Fruit fly (Drosophila melanogaster) whole organism, embryonic: ENCODE measurements around the gene Atx-1.

ENCODE experiments used
- C15 ChIP-seq: fragments of 200-800 bp; sonication (Bioruptor generic); IDR thresholded peaks from 3 replicates; pipeline ENCODE4 v1.3.6; 2022; ENCODE audit warnings: missing biosample characterization, missing genetic modification characterization
- CG10147 ChIP-seq: fragments of 200-800 bp; sonication (Bioruptor generic); optimal IDR thresholded peaks from 2 replicates; lab custom pipeline; 2019; ENCODE audit warnings: missing biosample characterization, mild to moderate bottlenecking, missing genetic modification characterization, moderate library complexity
- CG10267 ChIP-seq: fragments of 200-800 bp; sonication (Bioruptor generic); optimal IDR thresholded peaks from 2 replicates; lab custom pipeline; 2018; ENCODE audit warnings: missing biosample characterization, mild to moderate bottlenecking, missing genetic modification characterization, moderate library complexity
- CG10274 ChIP-seq: fragments of 200-800 bp; sonication (Bioruptor generic); optimal IDR thresholded peaks from 3 replicates; lab custom pipeline; 2017; ENCODE audit warnings: missing biosample characterization, mild to moderate bottlenecking, missing genetic modification characterization
- CG10431 ChIP-seq: fragments of 200-800 bp; sonication (Bioruptor generic); optimal IDR thresholded peaks from 3 replicates; lab custom pipeline; 2018; ENCODE audit warnings: missing biosample characterization, mild to moderate bottlenecking, missing genetic modification characterization
- CG10462 ChIP-seq: fragments of 200-800 bp; sonication (Bioruptor generic); optimal IDR thresholded peaks from 2 replicates; lab custom pipeline; 2016; ENCODE audit warnings: missing biosample characterization, missing genetic modification characterization
- CG11093 ChIP-seq: fragments of 200-800 bp; sonication (Bioruptor generic); IDR thresholded peaks from 3 replicates; pipeline ENCODE4 v1.3.6; 2022; ENCODE audit warnings: missing biosample characterization, missing genetic modification characterization
- CG12071 ChIP-seq: fragments of 200-800 bp; sonication (Bioruptor generic); optimal IDR thresholded peaks from 3 replicates; lab custom pipeline; 2018; ENCODE audit warnings: missing biosample characterization, mild to moderate bottlenecking, missing genetic modification characterization
- CG12219 ChIP-seq: fragments of 200-800 bp; sonication (Bioruptor generic); optimal IDR thresholded peaks from 3 replicates; lab custom pipeline; 2018; ENCODE audit warnings: missing biosample characterization, mild to moderate bottlenecking, missing genetic modification characterization
- CG12942 ChIP-seq: fragments of 200-800 bp; sonication (Bioruptor generic); optimal IDR thresholded peaks from 3 replicates; lab custom pipeline; 2016; ENCODE audit warnings: missing biosample characterization, missing genetic modification characterization
- CG14014 ChIP-seq: fragments of 200-800 bp; sonication (Bioruptor generic); IDR thresholded peaks from 2 replicates; pipeline ENCODE4 v1.3.6; 2022; ENCODE audit warnings: missing biosample characterization, missing genetic modification characterization
- CG15011 ChIP-seq: fragments of 200-800 bp; sonication (Bioruptor generic); optimal IDR thresholded peaks from 3 replicates; lab custom pipeline; 2018; ENCODE audit warnings: missing biosample characterization, mild to moderate bottlenecking, missing genetic modification characterization
- CG17612 ChIP-seq: fragments of 200-800 bp; sonication (Bioruptor generic); IDR thresholded peaks from 2 replicates; pipeline ENCODE4 v1.3.6; 2022; ENCODE audit warnings: missing biosample characterization, missing genetic modification characterization
- CG1792 ChIP-seq: fragments of 200-800 bp; sonication (Bioruptor generic); optimal IDR thresholded peaks from 2 replicates; lab custom pipeline; 2016; ENCODE audit warnings: missing biosample characterization, missing genetic modification characterization
- CG18011 ChIP-seq: fragments of 200-800 bp; sonication (Bioruptor generic); optimal IDR thresholded peaks from 2 replicates; lab custom pipeline; 2017; ENCODE audit warnings: missing biosample characterization, missing genetic modification characterization, mild to moderate bottlenecking, moderate library complexity, missing genotype
- CG2116 ChIP-seq: fragments of 200-800 bp; sonication (Bioruptor generic); optimal IDR thresholded peaks from 3 replicates; lab custom pipeline; 2018; ENCODE audit warnings: missing biosample characterization, mild to moderate bottlenecking, missing genetic modification characterization
- CG31224 ChIP-seq: fragments of 200-800 bp; sonication (Bioruptor generic); IDR thresholded peaks from 2 replicates; pipeline ENCODE4 v1.3.6; 2022; ENCODE audit warnings: missing biosample characterization, missing genetic modification characterization
- CG32772 ChIP-seq: fragments of 200-800 bp; sonication (Bioruptor generic); IDR thresholded peaks from 2 replicates; pipeline ENCODE4 v1.3.6; 2022; ENCODE audit warnings: missing biosample characterization, missing genetic modification characterization
- CG3281 ChIP-seq: fragments of 200-800 bp; sonication (Bioruptor generic); optimal IDR thresholded peaks from 3 replicates; lab custom pipeline; 2017; ENCODE audit warnings: missing biosample characterization, mild to moderate bottlenecking, missing genetic modification characterization
- CG3407 ChIP-seq: fragments of 200-800 bp; sonication (Bioruptor generic); optimal IDR thresholded peaks from 2 replicates; lab custom pipeline; 2018; ENCODE audit warnings: missing biosample characterization, mild to moderate bottlenecking, missing genetic modification characterization
- CG4328 ChIP-seq: fragments of 200-800 bp; sonication (Bioruptor generic); optimal IDR thresholded peaks from 3 replicates; lab custom pipeline; 2017; ENCODE audit warnings: missing biosample characterization, missing genetic modification reagents, missing genetic modification characterization
- CG4424 ChIP-seq: fragments of 200-800 bp; sonication (Bioruptor generic); optimal IDR thresholded peaks from 3 replicates; lab custom pipeline; 2016; ENCODE audit warnings: missing biosample characterization, missing genetic modification characterization
- CG4617 ChIP-seq: fragments of 200-800 bp; sonication (Bioruptor generic); optimal IDR thresholded peaks from 3 replicates; lab custom pipeline; 2016; ENCODE audit warnings: missing biosample characterization, missing genetic modification characterization, borderline replicate concordance
- CG4854 ChIP-seq: fragments of 200-800 bp; sonication (Bioruptor generic); optimal IDR thresholded peaks from 2 replicates; lab custom pipeline; 2016; ENCODE audit warnings: missing biosample characterization, missing genetic modification characterization, inconsistent platforms
- CG5180 ChIP-seq: fragments of 200-800 bp; sonication (Bioruptor generic); optimal IDR thresholded peaks from 3 replicates; lab custom pipeline; 2017; ENCODE audit warnings: missing biosample characterization, missing genetic modification characterization, mild to moderate bottlenecking, moderate library complexity, missing genetic modification reagents
- CG6813 ChIP-seq: fragments of 200-800 bp; sonication (Bioruptor generic); optimal IDR thresholded peaks from 2 replicates; lab custom pipeline; 2017; ENCODE audit warnings: missing biosample characterization, missing genetic modification characterization, mild to moderate bottlenecking, moderate library complexity, missing genetic modification reagents
- CG7372 ChIP-seq: fragments of 200-800 bp; sonication (Bioruptor generic); IDR thresholded peaks from 2 replicates; pipeline ENCODE4 v1.3.6; 2022; ENCODE audit warnings: missing biosample characterization, missing genetic modification characterization
- CG9215 ChIP-seq: fragments of 200-800 bp; sonication (Bioruptor generic); IDR thresholded peaks from 2 replicates; pipeline ENCODE4 v1.3.6; 2022; ENCODE audit warnings: missing biosample characterization, missing genetic modification characterization
- Doc2 ChIP-seq: fragments of 200-800 bp; sonication (Bioruptor generic); IDR thresholded peaks from 2 replicates; pipeline ENCODE4 v1.3.6; 2022; ENCODE audit warnings: missing biosample characterization, missing genetic modification characterization
- Doc3 ChIP-seq: fragments of 200-800 bp; sonication (Bioruptor generic); IDR thresholded peaks from 3 replicates; pipeline ENCODE4 v1.3.6; 2022; ENCODE audit warnings: missing biosample characterization, missing genetic modification characterization; ENCODE audit not compliant: partially characterized antibody
- Drgx ChIP-seq: fragments of 200-800 bp; sonication (Bioruptor generic); IDR thresholded peaks from 2 replicates; pipeline ENCODE4 v1.3.6; 2022; ENCODE audit warnings: missing biosample characterization, missing genetic modification characterization
- Gug ChIP-seq: fragments of 200-800 bp; sonication (Bioruptor generic); IDR thresholded peaks from 4 replicates; pipeline ENCODE4 v1.3.6; 2022; ENCODE audit warnings: missing biosample characterization, missing genetic modification characterization
- Jarid2 ChIP-seq: fragments of 200-800 bp; sonication (Bioruptor generic); optimal IDR thresholded peaks from 3 replicates; lab custom pipeline; 2017; ENCODE audit warnings: mild to moderate bottlenecking, missing biosample characterization, missing genetic modification reagents, missing genetic modification characterization
- NfI ChIP-seq: fragments of 200-800 bp; sonication (Bioruptor generic); optimal IDR thresholded peaks from 3 replicates; lab custom pipeline; 2018; ENCODE audit warnings: missing biosample characterization, mild to moderate bottlenecking, missing genetic modification characterization, moderate library complexity
- amos ChIP-seq: fragments of 200-800 bp; sonication (Bioruptor generic); IDR thresholded peaks from 2 replicates; pipeline ENCODE4 v1.3.6; 2022; ENCODE audit warnings: missing biosample characterization, missing genetic modification characterization; ENCODE audit not compliant: partially characterized antibody
- az2 ChIP-seq: fragments of 200-800 bp; sonication (Bioruptor generic); optimal IDR thresholded peaks from 3 replicates; lab custom pipeline; 2016; ENCODE audit warnings: missing biosample characterization, missing genetic modification characterization
- chinmo ChIP-seq: fragments of 200-800 bp; sonication (Bioruptor generic); IDR thresholded peaks from 4 replicates; pipeline ENCODE4 v1.3.6; 2022; ENCODE audit warnings: missing biosample characterization, missing genetic modification characterization; ENCODE audit not compliant: partially characterized antibody
- chn ChIP-seq: fragments of 200-800 bp; sonication (Bioruptor generic); optimal IDR thresholded peaks from 2 replicates; lab custom pipeline; 2016; ENCODE audit warnings: missing biosample characterization, missing genetic modification characterization
- da ChIP-seq: fragments of 200-800 bp; sonication (Bioruptor generic); optimal IDR thresholded peaks from 2 replicates; lab custom pipeline; 2016; ENCODE audit warnings: missing biosample characterization, missing genetic modification characterization
- dmrt11E ChIP-seq: fragments of 200-800 bp; sonication (Bioruptor generic); optimal IDR thresholded peaks from 3 replicates; lab custom pipeline; 2018; ENCODE audit warnings: missing biosample characterization, mild to moderate bottlenecking, missing genetic modification characterization, moderate library complexity
- en ChIP-seq: fragments of 200-800 bp; sonication (Bioruptor generic); optimal IDR thresholded peaks from 2 replicates; lab custom pipeline; 2016; ENCODE audit warnings: missing biosample characterization, missing genetic modification characterization
- fd3F ChIP-seq: fragments of 200-800 bp; sonication (Bioruptor generic); optimal IDR thresholded peaks from 2 replicates; lab custom pipeline; 2018; ENCODE audit warnings: missing biosample characterization, mild to moderate bottlenecking, missing genetic modification characterization, moderate library complexity
- gsb ChIP-seq: fragments of 200-800 bp; sonication (Bioruptor generic); IDR thresholded peaks from 2 replicates; pipeline ENCODE4 v1.3.6; 2022; ENCODE audit warnings: missing biosample characterization, missing genetic modification characterization
- kah ChIP-seq: fragments of 200-800 bp; sonication (Bioruptor generic); optimal IDR thresholded peaks from 2 replicates; lab custom pipeline; 2018; ENCODE audit warnings: missing biosample characterization, mild to moderate bottlenecking, missing genetic modification characterization
- lmd ChIP-seq: fragments of 200-800 bp; sonication (Bioruptor generic); IDR thresholded peaks from 2 replicates; pipeline ENCODE4 v1.3.6; 2022; ENCODE audit warnings: missing biosample characterization, missing genetic modification characterization
- luna ChIP-seq: fragments of 200-800 bp; sonication (Bioruptor generic); optimal IDR thresholded peaks from 2 replicates; lab custom pipeline; 2016; ENCODE audit warnings: missing biosample characterization, missing genetic modification characterization
- phol ChIP-seq: fragments of 200-800 bp; sonication (Bioruptor generic); optimal IDR thresholded peaks from 3 replicates; lab custom pipeline; 2018; ENCODE audit warnings: missing biosample characterization, mild to moderate bottlenecking, missing genetic modification characterization, moderate library complexity
- tio ChIP-seq: fragments of 200-800 bp; sonication (Bioruptor generic); optimal IDR thresholded peaks from 2 replicates; lab custom pipeline; 2017; ENCODE audit warnings: missing biosample characterization, missing genetic modification characterization, inconsistent platforms
- tup ChIP-seq: fragments of 200-800 bp; sonication (Bioruptor generic); optimal IDR thresholded peaks from 2 replicates; lab custom pipeline; 2016; ENCODE audit warnings: missing biosample characterization, mild to moderate bottlenecking, missing genetic modification characterization, moderate library complexity
- zen2 ChIP-seq: fragments of 200-800 bp; sonication (Bioruptor generic); IDR thresholded peaks from 3 replicates; pipeline ENCODE4 v1.3.6; 2022; ENCODE audit warnings: missing biosample characterization, missing genetic modification characterization; ENCODE audit not compliant: partially characterized antibody

Gene Atx-1

DNA sequence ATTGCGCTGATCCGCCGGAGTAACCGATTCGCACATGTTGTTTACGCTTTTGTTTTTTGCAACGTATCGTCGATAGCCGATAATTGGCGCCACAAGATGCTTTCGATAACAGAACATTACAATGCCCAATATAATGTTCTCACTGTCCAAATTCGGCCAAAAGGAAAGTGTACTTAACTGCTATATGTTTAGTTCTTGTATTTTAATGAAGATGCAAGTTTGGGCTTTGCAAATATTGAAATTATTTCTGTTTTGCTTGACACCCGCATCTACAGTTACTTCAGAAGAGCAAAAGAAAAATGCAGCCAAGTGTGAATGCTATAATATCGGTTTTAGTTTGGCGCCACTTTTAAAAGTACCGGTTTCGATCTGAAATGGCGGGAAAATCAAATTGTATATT is 29.6 kb downstream of the Atx-1 start (continued):
- peak; percentile 77 for TF ChIP-seq CG6813 (GFP tag; lab: Kevin White, UChicago)
- peak; percentile 74 for TF ChIP-seq CG18011 (GFP tag; lab: Kevin White, UChicago)
- TF ChIP-seq NfI (GFP tag; lab: Kevin White, UChicago), result peak; percentile 94
- TF ChIP-seq gsb (GFP tag; lab: Robert Waterston, UW), result peak; percentile 72
- peak; percentile 58 for TF ChIP-seq CG5180
- TF ChIP-seq dmrt11E, result peak; percentile 83
- peak; percentile 86 for TF ChIP-seq CG12942 (GFP tag; lab: Kevin White, UChicago)
- TF ChIP-seq CG1792, result peak; percentile 88
- peak; percentile 56; the same call in 1 of the 2 replicates for TF ChIP-seq CG17612 (GFP tag; lab: Robert Waterston, UW)
- peak; percentile 88 for TF ChIP-seq CG12071 (GFP tag; lab: Kevin White, UChicago)
- TF ChIP-seq CG11093 (GFP tag; lab: Robert Waterston, UW), result peak; percentile 85
- peak; percentile 87 for TF ChIP-seq Drgx (GFP tag; lab: Robert Waterston, UW)
- TF ChIP-seq CG14014 (GFP tag; lab: Robert Waterston, UW), result peak; percentile 89
- TF ChIP-seq az2, result peak; percentile 87
- TF ChIP-seq CG31224, result peak; percentile 79
- no peak for TF ChIP-seq Doc3 (GFP tag; lab: Robert Waterston, UW)
- TF ChIP-seq CG4328 (GFP tag; lab: Kevin White, UChicago), result peak; percentile 89
- TF ChIP-seq CG4424, result peak; percentile 90
- peak; percentile 80 for TF ChIP-seq CG9215 (GFP tag; lab: Robert Waterston, UW)
- TF ChIP-seq CG10147 (GFP tag; lab: Kevin White, UChicago), result peak; percentile 91
- TF ChIP-seq CG32772 (GFP tag; lab: Robert Waterston, UW), result peak; percentile 82
- peak; percentile 72 for TF ChIP-seq kah (GFP tag; lab: Kevin White, UChicago)
- peak; percentile 54 for TF ChIP-seq Jarid2 (GFP tag; lab: Kevin White, UChicago)
- TF ChIP-seq en (GFP tag; lab: Kevin White, UChicago), result peak; percentile 89
- TF ChIP-seq tup (GFP tag; lab: Kevin White, UChicago), result peak; percentile 69
- TF ChIP-seq CG10274 (GFP tag; lab: Kevin White, UChicago), result peak; percentile 80
- peak; percentile 90 for TF ChIP-seq CG2116 (GFP tag; lab: Kevin White, UChicago)
- TF ChIP-seq fd3F, result peak; percentile 89
- peak; percentile 87 for TF ChIP-seq luna
- TF ChIP-seq phol, result peak; percentile 93
- peak; percentile 92 for TF ChIP-seq chn
- peak; percentile 91 for TF ChIP-seq CG3281 (GFP tag; lab: Kevin White, UChicago)
- TF ChIP-seq chinmo (GFP tag; lab: Robert Waterston, UW), result no peak
- peak; percentile 79 for TF ChIP-seq CG3407 (GFP tag; lab: Kevin White, UChicago)
- peak; percentile 90 for TF ChIP-seq CG4854
- TF ChIP-seq CG10267 (tag; lab: Kevin White, UChicago), result peak; percentile 84
- TF ChIP-seq CG10431, result peak; percentile 64
- TF ChIP-seq tio (GFP tag; lab: Kevin White, UChicago), result peak; percentile 88
- 0 out of 3 replicates have a peak, but pooled peaks have one; percentile 60 for TF ChIP-seq C15
- peak; percentile 71 for TF ChIP-seq CG10462 (GFP tag; lab: Kevin White, UChicago)
- TF ChIP-seq amos (GFP tag; lab: Robert Waterston, UW), result no peak; the same call in 1 of the 2 replicates
- no peak for TF ChIP-seq Doc2
- peak; percentile 68 for TF ChIP-seq da (GFP tag; lab: Kevin White, UChicago)
- peak; percentile 86 for TF ChIP-seq CG12219 (GFP tag; lab: Kevin White, UChicago)
- peak; percentile 85 for TF ChIP-seq CG7372
- TF ChIP-seq CG4617 (GFP tag; lab: Kevin White, UChicago), result peak; percentile 76
- peak; percentile 83 for TF ChIP-seq CG15011
- TF ChIP-seq Gug (GFP tag; lab: Robert Waterston, UW), result peak; percentile 79
- TF ChIP-seq lmd (GFP tag; lab: Robert Waterston, UW), result peak; percentile 92
- TF ChIP-seq zen2 (GFP tag; lab: Robert Waterston, UW), result no peak; the same call in 2 of the 3 replicates
